Worm (Caenorhabditis elegans) whole organism, L4 larva: ENCODE results near the gene bath-36.
A peak's percentile ranks its signal among the peaks of the same experiment; 100 is the strongest.

Experiments used
- ceh-82 ChIP-seq: sonication (generic microtip); optimal IDR thresholded peaks from 2 replicates; lab custom pipeline; 2017; ENCODE audit warnings: missing biosample characterization, missing genetic modification characterization
- mxl-3 ChIP-seq: fragments of 200-800 bp; sonication (Bioruptor generic); optimal IDR thresholded peaks from 2 replicates; lab custom pipeline; 2018; ENCODE audit warnings: mild to moderate bottlenecking, missing genetic modification characterization, missing compliant biosample characterization
- nhr-76 ChIP-seq: fragments of 150-350 bp; optimal IDR thresholded peaks from 2 replicates; lab custom pipeline; 2014; ENCODE audit warnings: missing biosample characterization, missing genetic modification characterization
- nhr-77 ChIP-seq: fragments of 150-350 bp; optimal IDR thresholded peaks from 2 replicates; lab custom pipeline; 2014; ENCODE audit warnings: missing biosample characterization, missing genetic modification characterization
- pha-4 ChIP-seq, 2 experiments: fragments of 150-350 bp in 1 of 2; fragments of 200-800 bp in 1 of 2; sonication (Bioruptor generic) in 1 of 2; IDR thresholded peaks in 1 of 2; optimal IDR thresholded peaks in 1 of 2; 2 replicates each; pipeline versions ENCODE4 v1.3.6 to Lab custom; 2014 to 2022; ENCODE audit warnings: missing genetic modification characterization in 2 of 2, missing genetic modification reagents in 2 of 2, missing biosample characterization in 1 of 2, missing compliant biosample characterization in 1 of 2
- unc-39 ChIP-seq: sonication (generic microtip); optimal IDR thresholded peaks from 2 replicates; lab custom pipeline; 2017; ENCODE audit warnings: missing biosample characterization, missing genetic modification characterization

DNA sequence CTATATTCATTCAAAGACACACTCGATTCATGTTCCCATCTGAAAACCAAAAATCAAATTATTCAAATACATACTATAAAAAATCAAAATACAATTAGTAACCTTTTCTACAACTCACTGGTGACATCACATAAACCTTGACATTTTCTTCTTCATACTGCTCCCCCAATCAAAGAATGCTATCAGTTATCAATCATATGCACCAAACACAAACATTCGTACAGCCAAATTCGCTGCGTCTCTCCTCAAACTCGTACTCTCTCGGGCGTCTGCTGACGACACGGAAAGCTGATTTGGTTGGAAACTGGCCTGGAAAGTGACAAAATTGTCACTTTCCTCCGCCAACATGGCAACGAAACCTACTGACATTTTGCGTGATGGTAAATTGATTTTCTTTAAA, 4.7 kb downstream of the bath-36 start, which contains the start of gene plc-2:
- TF ChIP-seq nhr-77 (tag; lab: Kevin White, UChicago) = peak; percentile 31
- no peak for TF ChIP-seq pha-4 (GFP tag; IDR thresholded peaks at IDR 0.05; lab: Robert Waterston, UW)
- TF ChIP-seq pha-4 (tag; optimal IDR thresholded peaks at IDR 0.05; lab: Kevin White, UChicago) = peak; percentile 32
- no peak for TF ChIP-seq ceh-82
- TF ChIP-seq nhr-76 (tag; lab: Kevin White, UChicago) = no peak
- no peak for TF ChIP-seq unc-39
- peak; percentile 24 for TF ChIP-seq mxl-3 (GFP tag; lab: Kevin White, UChicago)
